Fruit fly (Drosophila melanogaster) whole organism, embryonic: ENCODE results near the gene CG15772.

ENCODE experiments used
- Atf-2 ChIP-seq: fragments of 200-800 bp; sonication (Bioruptor generic); optimal IDR thresholded peaks from 2 replicates; lab custom pipeline; 2016; ENCODE audit warnings: missing biosample characterization, missing genetic modification characterization
- Bteb2 ChIP-seq: fragments of 200-800 bp; sonication (Bioruptor generic); optimal IDR thresholded peaks from 2 replicates; lab custom pipeline; 2016; ENCODE audit warnings: missing biosample characterization, missing genetic modification characterization
- CG10274 ChIP-seq: fragments of 200-800 bp; sonication (Bioruptor generic); optimal IDR thresholded peaks from 3 replicates; lab custom pipeline; 2017; ENCODE audit warnings: missing biosample characterization, mild to moderate bottlenecking, missing genetic modification characterization
- CG10321 ChIP-seq: fragments of 200-800 bp; sonication (Bioruptor generic); IDR thresholded peaks from 2 replicates; pipeline ENCODE4 v1.3.6; 2022; ENCODE audit warnings: missing biosample characterization, missing genetic modification characterization
- CG10979 ChIP-seq: fragments of 200-800 bp; sonication (Bioruptor generic); optimal IDR thresholded peaks from 2 replicates; lab custom pipeline; 2018; ENCODE audit warnings: missing biosample characterization, mild to moderate bottlenecking, missing genetic modification characterization, moderate library complexity
- CG11085 ChIP-seq: fragments of 200-800 bp; sonication (Bioruptor generic); IDR thresholded peaks from 2 replicates; pipeline ENCODE4 v1.3.6; 2022; ENCODE audit warnings: missing biosample characterization, missing genetic modification characterization
- CG11398 ChIP-seq: fragments of 200-800 bp; sonication (Bioruptor generic); optimal IDR thresholded peaks from 2 replicates; lab custom pipeline; 2016; ENCODE audit warnings: missing biosample characterization, missing genetic modification characterization
- CG12071 ChIP-seq: fragments of 200-800 bp; sonication (Bioruptor generic); optimal IDR thresholded peaks from 3 replicates; lab custom pipeline; 2018; ENCODE audit warnings: missing biosample characterization, mild to moderate bottlenecking, missing genetic modification characterization
- CG12236 ChIP-seq: fragments of 200-800 bp; sonication (Bioruptor generic); optimal IDR thresholded peaks from 2 replicates; lab custom pipeline; 2016; ENCODE audit warnings: missing biosample characterization, missing genetic modification characterization
- CG13894 ChIP-seq: fragments of 200-800 bp; sonication (Bioruptor generic); optimal IDR thresholded peaks from 3 replicates; lab custom pipeline; 2018; ENCODE audit warnings: missing biosample characterization, mild to moderate bottlenecking, missing genetic modification characterization, moderate library complexity
- CG15479 ChIP-seq: fragments of 200-800 bp; sonication (Bioruptor generic); optimal IDR thresholded peaks from 3 replicates; lab custom pipeline; 2019; ENCODE audit warnings: missing biosample characterization, mild to moderate bottlenecking, missing genetic modification characterization, moderate library complexity
- CG2120 ChIP-seq: fragments of 200-800 bp; sonication (Bioruptor generic); optimal IDR thresholded peaks from 3 replicates; lab custom pipeline; 2016; ENCODE audit warnings: missing biosample characterization, missing genetic modification characterization
- CG2199 ChIP-seq: fragments of 200-800 bp; sonication (Bioruptor generic); IDR thresholded peaks from 3 replicates; pipeline ENCODE4 v1.3.6; 2022; ENCODE audit warnings: missing biosample characterization, missing genetic modification characterization
- CG4404 ChIP-seq: fragments of 200-800 bp; sonication (Bioruptor generic); IDR thresholded peaks from 2 replicates; pipeline ENCODE4 v1.3.6; 2022; ENCODE audit warnings: missing biosample characterization, missing genetic modification characterization
- CG4707 ChIP-seq: fragments of 200-800 bp; sonication (Bioruptor generic); optimal IDR thresholded peaks from 2 replicates; lab custom pipeline; 2018; ENCODE audit warnings: missing biosample characterization, mild to moderate bottlenecking, missing genetic modification characterization, moderate library complexity
- CG5245 ChIP-seq: fragments of 200-800 bp; sonication (Bioruptor generic); optimal IDR thresholded peaks from 3 replicates; lab custom pipeline; 2016; ENCODE audit warnings: missing biosample characterization, missing genetic modification characterization
- CG6654 ChIP-seq: fragments of 200-800 bp; sonication (Bioruptor generic); optimal IDR thresholded peaks from 2 replicates; lab custom pipeline; 2017; ENCODE audit warnings: missing biosample characterization, mild to moderate bottlenecking, missing genetic modification characterization
- CG8944 ChIP-seq: fragments of 200-800 bp; sonication (Bioruptor generic); optimal IDR thresholded peaks from 3 replicates; lab custom pipeline; 2016; ENCODE audit warnings: missing biosample characterization, missing genetic modification characterization
- CG9932 ChIP-seq: fragments of 200-800 bp; sonication (Bioruptor generic); IDR thresholded peaks from 2 replicates; pipeline ENCODE4 v1.3.6; 2022; ENCODE audit warnings: missing biosample characterization, missing genetic modification characterization
- Camta ChIP-seq: fragments of 200-800 bp; sonication (Bioruptor generic); optimal IDR thresholded peaks from 2 replicates; lab custom pipeline; 2016; ENCODE audit warnings: missing biosample characterization, missing genetic modification characterization
- CrebB ChIP-seq: fragments of 200-800 bp; sonication (Bioruptor generic); optimal IDR thresholded peaks from 3 replicates; lab custom pipeline; 2018; ENCODE audit warnings: missing biosample characterization, mild to moderate bottlenecking, missing genetic modification characterization
- Deaf1 ChIP-seq: fragments of 200-800 bp; optimal IDR thresholded peaks from 3 replicates; lab custom pipeline; 2019; ENCODE audit warnings: missing biosample characterization, mild to moderate bottlenecking, missing genetic modification characterization, moderate library complexity
- Dip3 ChIP-seq: fragments of 200-800 bp; sonication (Bioruptor generic); optimal IDR thresholded peaks from 3 replicates; lab custom pipeline; 2016; ENCODE audit warnings: missing biosample characterization, missing genetic modification characterization
- Fer1 ChIP-seq: fragments of 200-800 bp; sonication (Bioruptor generic); optimal IDR thresholded peaks from 2 replicates; lab custom pipeline; 2017; ENCODE audit warnings: missing biosample characterization, mild to moderate bottlenecking, missing genetic modification characterization
- Hey ChIP-seq: fragments of 200-800 bp; sonication (Bioruptor generic); optimal IDR thresholded peaks from 3 replicates; lab custom pipeline; 2018; ENCODE audit warnings: missing biosample characterization, mild to moderate bottlenecking, missing genetic modification characterization
- Hmx ChIP-seq: fragments of 200-800 bp; sonication (Bioruptor generic); optimal IDR thresholded peaks from 2 replicates; lab custom pipeline; 2016; ENCODE audit warnings: missing biosample characterization, missing genetic modification characterization
- Hr3 ChIP-seq: fragments of 200-800 bp; sonication (Bioruptor generic); optimal IDR thresholded peaks from 3 replicates; lab custom pipeline; 2016; ENCODE audit warnings: missing biosample characterization, missing genetic modification characterization
- Jarid2 ChIP-seq: fragments of 200-800 bp; sonication (Bioruptor generic); optimal IDR thresholded peaks from 3 replicates; lab custom pipeline; 2017; ENCODE audit warnings: mild to moderate bottlenecking, missing biosample characterization, missing genetic modification reagents, missing genetic modification characterization
- Lim3 ChIP-seq: fragments of 200-800 bp; sonication (Bioruptor generic); IDR thresholded peaks from 2 replicates; pipeline ENCODE4 v1.3.6; 2022; ENCODE audit warnings: missing biosample characterization, missing genetic modification characterization
- Nf-YA ChIP-seq: fragments of 200-800 bp; sonication (Bioruptor generic); IDR thresholded peaks from 2 replicates; pipeline ENCODE4 v1.3.6; 2022; ENCODE audit warnings: missing biosample characterization, missing genetic modification characterization
- Oaz ChIP-seq: fragments of 200-800 bp; sonication (Bioruptor generic); IDR thresholded peaks from 2 replicates; pipeline ENCODE4 v1.3.6; 2022; ENCODE audit warnings: missing biosample characterization, missing genetic modification characterization
- abd-A ChIP-seq: fragments of 200-800 bp; sonication (Bioruptor generic); optimal IDR thresholded peaks from 3 replicates; lab custom pipeline; 2019; ENCODE audit warnings: missing biosample characterization, mild to moderate bottlenecking, missing genetic modification characterization, moderate library complexity
- ac ChIP-seq: fragments of 200-800 bp; sonication (Bioruptor generic); optimal IDR thresholded peaks from 3 replicates; lab custom pipeline; 2017; ENCODE audit warnings: missing biosample characterization, mild to moderate bottlenecking, missing genetic modification characterization
- amos ChIP-seq: fragments of 200-800 bp; sonication (Bioruptor generic); IDR thresholded peaks from 2 replicates; pipeline ENCODE4 v1.3.6; 2022; ENCODE audit warnings: missing biosample characterization, missing genetic modification characterization; ENCODE audit not compliant: partially characterized antibody
- aop ChIP-seq: fragments of 200-800 bp; sonication (Bioruptor generic); IDR thresholded peaks from 2 replicates; pipeline ENCODE4 v1.3.6; 2022; ENCODE audit warnings: missing biosample characterization, missing genetic modification characterization
- cato ChIP-seq: fragments of 200-800 bp; sonication (Bioruptor generic); optimal IDR thresholded peaks from 2 replicates; lab custom pipeline; 2016; ENCODE audit warnings: missing biosample characterization, missing genetic modification characterization, borderline replicate concordance
- chm ChIP-seq: fragments of 200-800 bp; sonication (Bioruptor generic); IDR thresholded peaks from 2 replicates; pipeline ENCODE4 v1.3.6; 2022; ENCODE audit warnings: missing biosample characterization, missing genetic modification characterization
- dm ChIP-seq: fragments of 200-800 bp; sonication (Bioruptor generic); optimal IDR thresholded peaks from 3 replicates; lab custom pipeline; 2016; ENCODE audit warnings: missing biosample characterization, missing genetic modification characterization
- dysf ChIP-seq: fragments of 200-800 bp; sonication (Bioruptor generic); IDR thresholded peaks from 3 replicates; pipeline ENCODE4 v1.3.6; 2022; ENCODE audit warnings: missing biosample characterization, missing genetic modification characterization
- ems ChIP-seq: fragments of 200-800 bp; sonication (Bioruptor generic); optimal IDR thresholded peaks from 3 replicates; lab custom pipeline; 2016; ENCODE audit warnings: missing biosample characterization, missing genetic modification characterization
- gce ChIP-seq: fragments of 200-800 bp; sonication (Bioruptor generic); IDR thresholded peaks from 3 replicates; pipeline ENCODE4 v1.3.6; 2022; ENCODE audit warnings: missing biosample characterization, missing genetic modification characterization
- gfzf ChIP-seq: fragments of 200-800 bp; sonication (Bioruptor generic); optimal IDR thresholded peaks from 2 replicates; lab custom pipeline; 2016; ENCODE audit warnings: missing biosample characterization, mild to moderate bottlenecking, missing genetic modification characterization, moderate library complexity
- org-1 ChIP-seq: fragments of 200-800 bp; sonication (Bioruptor generic); optimal IDR thresholded peaks from 2 replicates; lab custom pipeline; 2017; ENCODE audit warnings: missing biosample characterization, missing genetic modification characterization
- otp ChIP-seq: fragments of 200-800 bp; sonication (Bioruptor generic); IDR thresholded peaks from 3 replicates; pipeline ENCODE4, ENCODE4 v1.3.6; 2022; ENCODE audit warnings: missing biosample characterization, missing genetic modification characterization
- phol ChIP-seq: fragments of 200-800 bp; sonication (Bioruptor generic); optimal IDR thresholded peaks from 3 replicates; lab custom pipeline; 2018; ENCODE audit warnings: missing biosample characterization, mild to moderate bottlenecking, missing genetic modification characterization, moderate library complexity
- pzg ChIP-seq: fragments of 200-800 bp; sonication (Bioruptor generic); optimal IDR thresholded peaks from 3 replicates; lab custom pipeline; 2018; ENCODE audit warnings: missing biosample characterization, mild to moderate bottlenecking, missing genetic modification characterization, moderate library complexity
- sqz ChIP-seq: fragments of 200-800 bp; sonication (Bioruptor generic); optimal IDR thresholded peaks from 3 replicates; lab custom pipeline; 2018; ENCODE audit warnings: missing biosample characterization, mild to moderate bottlenecking, missing genetic modification characterization
- vnd ChIP-seq: fragments of 200-800 bp; sonication (Bioruptor generic); IDR thresholded peaks from 3 replicates; pipeline ENCODE4 v1.3.6; 2022; ENCODE audit warnings: missing biosample characterization, missing genetic modification characterization; ENCODE audit not compliant: partially characterized antibody
- wdn ChIP-seq: fragments of 200-800 bp; sonication (Bioruptor generic); IDR thresholded peaks from 2 replicates; pipeline ENCODE4 v1.3.6; 2022; ENCODE audit warnings: missing biosample characterization, missing genetic modification characterization
- wor ChIP-seq: fragments of 200-800 bp; sonication (Bioruptor generic); IDR thresholded peaks from 2 replicates; pipeline ENCODE4 v1.3.6; 2022; ENCODE audit warnings: missing biosample characterization, missing genetic modification characterization

The CG15772 gene

DNA sequence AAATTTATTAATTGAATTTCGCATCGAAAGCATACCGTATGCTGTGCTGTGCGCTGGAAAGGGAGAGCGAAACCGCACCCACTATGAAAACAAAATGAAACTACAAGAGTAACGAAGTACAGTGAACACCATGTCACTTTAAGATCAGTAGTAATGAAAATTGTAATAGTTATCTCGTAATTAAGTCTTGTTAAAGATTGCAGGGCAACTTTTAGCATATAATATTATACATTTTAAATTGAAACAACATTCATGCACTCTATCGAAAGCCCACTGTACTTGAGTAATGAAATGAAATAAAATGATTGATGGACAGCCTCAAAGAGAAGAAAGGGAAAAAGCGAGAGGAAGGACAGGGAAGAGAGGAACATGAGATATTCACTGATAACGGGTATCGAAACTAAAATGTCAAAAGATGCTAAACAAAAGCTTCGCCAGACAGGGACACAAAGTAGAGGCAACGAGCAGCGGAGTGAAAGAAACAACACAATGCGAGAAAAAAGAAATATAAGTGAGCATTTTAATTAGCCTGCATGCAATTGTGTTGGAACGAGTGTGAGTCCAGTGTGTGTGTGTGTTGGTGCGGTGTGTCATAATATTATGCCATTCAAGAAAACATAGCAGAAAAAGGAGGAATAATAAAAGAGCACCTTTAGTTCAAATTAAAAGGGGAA is 16.6 kb upstream of the CG15772 start (continued):
- TF ChIP-seq gfzf (no peak), chm (GFP tag; lab: Robert Waterston, UW) (peak; percentile 72), ac (GFP tag; lab: Kevin White, UChicago) (no peak), Hmx (GFP tag; lab: Kevin White, UChicago) (peak; percentile 55), CG11085 (GFP tag; lab: Robert Waterston, UW) (peak; percentile 54), CG2199 (no peak; the same call in 2 of the 3 replicates), wdn (GFP tag; lab: Robert Waterston, UW) (peak; percentile 71), Deaf1 (tag; lab: Kevin White, UChicago) (peak; percentile 42), CG4707 (GFP tag; lab: Kevin White, UChicago) (peak; percentile 54), otp (peak; percentile 74; the same call in 2 of the 3 replicates), dysf (peak; percentile 83), amos (GFP tag; lab: Robert Waterston, UW) (no peak), org-1 (GFP tag; lab: Kevin White, UChicago) (peak; percentile 74), sqz (GFP tag; lab: Kevin White, UChicago) (no peak), Fer1 (GFP tag; lab: Kevin White, UChicago) (peak; percentile 81), Jarid2 (GFP tag; lab: Kevin White, UChicago) (no peak), Lim3 (GFP tag; lab: Robert Waterston, UW) (no peak), Hr3 (GFP tag; lab: Kevin White, UChicago) (peak; percentile 71), phol (tag; lab: Kevin White, UChicago) (peak; percentile 71), CG8944 (GFP tag; lab: Kevin White, UChicago) (no peak), CG9932 (peak; percentile 73), Nf-YA (no peak), Camta (GFP tag; lab: Kevin White, UChicago) (peak; percentile 38), CG11398 (GFP tag; lab: Kevin White, UChicago) (no peak), Hey (tag; lab: Kevin White, UChicago) (no peak), CG4404 (peak; percentile 47), CG12071 (GFP tag; lab: Kevin White, UChicago) (peak; percentile 43), Atf-2 (peak; percentile 43), CG5245 (GFP tag; lab: Kevin White, UChicago) (peak; percentile 63), vnd (GFP tag; lab: Robert Waterston, UW) (no peak), Dip3 (peak; percentile 76), CG13894 (tag; lab: Kevin White, UChicago) (peak; percentile 23), CrebB (tag; lab: Kevin White, UChicago) (peak; percentile 67), dm (GFP tag; lab: Kevin White, UChicago) (no peak), CG6654 (no peak), pzg (GFP tag; lab: Kevin White, UChicago) (no peak), CG10321 (peak; percentile 38; the same call in 1 of the 2 replicates), Bteb2 (peak; percentile 57), CG12236 (peak; percentile 15), ems (GFP tag; lab: Kevin White, UChicago) (peak; percentile 51), Oaz (GFP tag; lab: Robert Waterston, UW) (0 out of 2 replicates have a peak, but pooled peaks have one; percentile 19), CG10979 (tag; lab: Kevin White, UChicago) (peak; percentile 56), gce (GFP tag; lab: Robert Waterston, UW) (peak; percentile 74; the same call in 2 of the 3 replicates), CG10274 (GFP tag; lab: Kevin White, UChicago) (no peak), CG15479 (no peak), wor (GFP tag; lab: Robert Waterston, UW) (no peak), aop (GFP tag; lab: Robert Waterston, UW) (no peak), abd-A (tag; lab: Kevin White, UChicago) (no peak), cato (GFP tag; lab: Kevin White, UChicago) (no peak), CG2120 (GFP tag; lab: Kevin White, UChicago) (peak; percentile 88)
